Fruit fly (Drosophila melanogaster): ENCODE data around the gene Cbp80.

Cbp80 gene

dm6 chrX:4707237-4708066 lies 57.6 kb downstream of the Cbp80 start, which contains the start of gene Proc-R:
Gene Proc-R (plus strand): TSS chrX:4707916.
- TF ChIP-seq OdsH (GFP tag; optimal IDR thresholded peaks at IDR 0.05) (no peak), Eip93F (GFP tag; optimal IDR thresholded peaks at IDR 0.05) (no peak), ss (GFP tag; optimal IDR thresholded peaks at IDR 0.05) (no peak), eg (GFP tag; IDR thresholded peaks at IDR 0.05) (0 out of 3 replicates have a peak, but pooled peaks have one; percentile 8), svp (GFP tag) (peak; percentile 80)

All from whole organism, prepupa.